Fruit fly (Drosophila melanogaster): ENCODE data around the gene dib.

- TF ChIP-seq ttk (optimal IDR thresholded peaks at IDR 0.05) (no peak), Myc (optimal IDR thresholded peaks at IDR 0.05) (no peak), h (optimal IDR thresholded peaks at IDR 0.05) (no peak), psq (optimal IDR thresholded peaks at IDR 0.05) (no peak), insv (optimal IDR thresholded peaks at IDR 0.05) (no peak), Sin3A (optimal IDR thresholded peaks at IDR 0.05) (no peak)
Measured at dm6 chr3L:4014349-4014748, 47.7 kb upstream of the dib start.
